Worm (Caenorhabditis elegans): ENCODE results near the gene srbc-41.

- TF ChIP-seq tbx-2 (tag; optimal IDR thresholded peaks at IDR 0.05) = no peak
- TF ChIP-seq ceh-14 (tag; optimal IDR thresholded peaks at IDR 0.05) = no peak
- no peak for TF ChIP-seq ama-1 (optimal IDR thresholded peaks at IDR 0.05)
- no peak for TF ChIP-seq ets-4 (tag; optimal IDR thresholded peaks at IDR 0.05)
Measured at ce11 chrV:1594554-1595092, 20.0 kb downstream of the srbc-41 start.
